Fruit fly (Drosophila melanogaster): Measurements from ENCODE around the gene Edg84A.

dm6 chr3R:6703784-6704183 lies 19.5 kb downstream of the Edg84A start, which contains the start of gene Ccp84Aa:
- TF ChIP-seq CG2116 (GFP tag; optimal IDR thresholded peaks at IDR 0.05) = no peak
- no peak for TF ChIP-seq Kr (GFP tag; optimal IDR thresholded peaks at IDR 0.05)
- TF ChIP-seq CG31224 (GFP tag; IDR thresholded peaks at IDR 0.05) = no peak
- no peak for TF ChIP-seq Nf-YC (tag; optimal IDR thresholded peaks at IDR 0.05)
- no peak for TF ChIP-seq ac (GFP tag; optimal IDR thresholded peaks at IDR 0.05)
- no peak for TF ChIP-seq Usf (GFP tag; optimal IDR thresholded peaks at IDR 0.05)
- no peak for TF ChIP-seq Dip2 (GFP tag; IDR thresholded peaks at IDR 0.05)
- no peak for TF ChIP-seq GATAe (GFP tag; conservative IDR thresholded peaks at IDR 0.05)
- no peak for TF ChIP-seq Camta (GFP tag; optimal IDR thresholded peaks at IDR 0.05)
- TF ChIP-seq Trl (optimal IDR thresholded peaks at IDR 0.05) = no peak
- TF ChIP-seq Trl (GFP tag; optimal IDR thresholded peaks at IDR 0.05) = no peak

Data from whole organism, embryonic.